Worm (Caenorhabditis elegans) whole organism, L3 larva: ENCODE measurements around the gene nfki-1.

Experiments used
- ceh-28 ChIP-seq: fragments of 150-350 bp; optimal IDR thresholded peaks from 2 replicates; lab custom pipeline; 2014; ENCODE audit warnings: missing biosample characterization, missing genetic modification reagents, missing genetic modification characterization
- elt-2 ChIP-seq: sonication (generic microtip); optimal IDR thresholded peaks from 2 replicates; lab custom pipeline; 2016; ENCODE audit warnings: missing genetic modification reagents, mild to moderate bottlenecking, missing genetic modification characterization, missing compliant biosample characterization
- elt-3 ChIP-seq, 3 experiments: fragments of 150-350 bp in 1 of 3; sonication (generic microtip) in 2 of 3; optimal IDR thresholded peaks; 2 replicates in 2 of 3; 4 replicates in 1 of 3; lab custom pipeline; 2014 to 2017; ENCODE audit warnings: missing biosample characterization in 3 of 3, missing genetic modification characterization in 3 of 3
- fos-1 ChIP-seq: fragments of 150-350 bp; optimal IDR thresholded peaks from 2 replicates; lab custom pipeline; 2014; ENCODE audit warnings: missing biosample characterization, missing genetic modification characterization
- jun-1 ChIP-seq: fragments of 150-350 bp; optimal IDR thresholded peaks from 2 replicates; lab custom pipeline; 2014; ENCODE audit warnings: missing biosample characterization, missing genetic modification reagents, missing genetic modification characterization
- nhr-12 ChIP-seq: fragments of 150-350 bp; optimal IDR thresholded peaks from 2 replicates; lab custom pipeline; 2014; ENCODE audit warnings: missing biosample characterization, missing genetic modification characterization
- nhr-25 ChIP-seq: sonication (generic microtip); optimal IDR thresholded peaks from 2 replicates; lab custom pipeline; 2017; ENCODE audit warnings: missing biosample characterization, missing genetic modification characterization
- pha-4 ChIP-seq: fragments of 150-350 bp; optimal IDR thresholded peaks from 2 replicates; lab custom pipeline; 2014; ENCODE audit warnings: missing biosample characterization, missing genetic modification reagents, missing genetic modification characterization
- skn-1 ChIP-seq: fragments of 150-350 bp; optimal IDR thresholded peaks from 2 replicates; lab custom pipeline; 2014; ENCODE audit warnings: missing biosample characterization, missing genetic modification characterization
- unc-62 ChIP-seq: fragments of 150-350 bp; sonication (generic microtip); optimal IDR thresholded peaks from 4 replicates; lab custom pipeline; 2014; ENCODE audit warnings: missing biosample characterization, missing genetic modification reagents, missing genetic modification characterization
- ztf-11 ChIP-seq: fragments of 150-350 bp; optimal IDR thresholded peaks from 2 replicates; lab custom pipeline; 2014; ENCODE audit warnings: missing biosample characterization, missing genetic modification characterization

DNA sequence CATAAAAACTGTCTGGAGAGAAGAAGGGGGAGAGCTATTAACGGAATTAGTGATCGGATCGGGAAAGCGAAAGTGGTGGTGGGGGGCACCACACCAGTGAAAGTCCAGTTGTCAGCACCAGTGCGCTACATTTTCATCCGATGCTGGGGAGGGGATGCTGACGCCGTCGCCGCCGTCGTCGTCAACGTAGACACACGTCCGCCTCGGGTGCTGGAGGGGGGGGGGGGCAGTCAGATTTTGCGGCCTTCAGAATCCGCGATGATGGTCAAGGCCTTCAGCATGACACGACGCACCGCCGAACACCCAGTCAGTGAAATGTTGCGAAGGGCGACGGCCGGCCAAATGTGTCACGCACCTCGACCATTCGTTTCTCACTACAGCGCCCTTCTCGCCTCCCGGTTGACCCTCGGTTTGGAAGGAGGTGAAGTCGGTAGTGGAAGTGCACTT is 44.7 kb upstream of the nfki-1 start:
- no peak for TF ChIP-seq fos-1
- no peak for TF ChIP-seq elt-2 (tag; lab: Kevin White, UChicago)
- TF ChIP-seq ztf-11 (tag; lab: Kevin White, UChicago) = no peak
- TF ChIP-seq jun-1 (tag; lab: Kevin White, UChicago) = no peak
- TF ChIP-seq elt-3 (tag; optimal IDR thresholded peaks at IDR 0.05; lab: Kevin White, UChicago) = peak in 1 of 3 experiments; percentile 11
- no peak for TF ChIP-seq ceh-28 (tag; lab: Kevin White, UChicago)
- TF ChIP-seq nhr-12 = no peak
- no peak for TF ChIP-seq skn-1 (tag; lab: Kevin White, UChicago)
- TF ChIP-seq pha-4 (tag; lab: Kevin White, UChicago) = no peak
- peak; percentile 86 for TF ChIP-seq nhr-25 (tag; lab: Kevin White, UChicago)
- no peak for TF ChIP-seq unc-62 (GFP tag; lab: Kevin White, UChicago)
